Worm (Caenorhabditis elegans) whole organism, L1 larva: ENCODE measurements around the gene C55A6.7.
A peak's percentile ranks its signal among the peaks of the same experiment; 100 is the strongest.

ENCODE experiments used
- C16A3.4 ChIP-seq: fragments of 150-350 bp; optimal IDR thresholded peaks from 2 replicates; lab custom pipeline; 2014; ENCODE audit warnings: missing biosample characterization, missing genetic modification characterization
- aha-1 ChIP-seq: fragments of 150-350 bp; optimal IDR thresholded peaks from 2 replicates; lab custom pipeline; 2014; ENCODE audit warnings: missing biosample characterization, missing genetic modification characterization
- aly-2 ChIP-seq: fragments of 150-350 bp; optimal IDR thresholded peaks from 2 replicates; lab custom pipeline; 2014; ENCODE audit warnings: missing biosample characterization, missing genetic modification characterization
- blmp-1 ChIP-seq: fragments of 150-350 bp; optimal IDR thresholded peaks from 2 replicates; lab custom pipeline; 2014; ENCODE audit warnings: missing biosample characterization, missing genetic modification characterization
- ceh-63 ChIP-seq: fragments of 200-800 bp; sonication (Bioruptor generic); optimal IDR thresholded peaks from 2 replicates; lab custom pipeline; 2018; ENCODE audit warnings: mild to moderate bottlenecking, missing genetic modification characterization, missing compliant biosample characterization
- ceh-8 ChIP-seq: fragments of 200-800 bp; sonication (Bioruptor generic); optimal IDR thresholded peaks from 2 replicates; lab custom pipeline; 2018; ENCODE audit warnings: mild to moderate bottlenecking, missing genetic modification characterization, moderate library complexity, missing compliant biosample characterization
- ceh-82 ChIP-seq, 3 experiments: fragments of 150-350 bp in 1 of 3; sonication (generic microtip) in 2 of 3; optimal IDR thresholded peaks; 2 replicates each; lab custom pipeline; 2014 to 2017; ENCODE audit warnings: missing biosample characterization in 3 of 3, missing genetic modification characterization in 3 of 3
- ceh-88 ChIP-seq: fragments of 200-800 bp; sonication (Bioruptor generic); IDR thresholded peaks from 2 replicates; pipeline ENCODE4 v1.3.6; 2022; ENCODE audit warnings: missing genetic modification characterization, missing compliant biosample characterization
- ceh-90 ChIP-seq: sonication (generic microtip); optimal IDR thresholded peaks from 2 replicates; lab custom pipeline; 2016; ENCODE audit warnings: missing genetic modification characterization, missing compliant biosample characterization
- ces-1 ChIP-seq: fragments of 150-350 bp; optimal IDR thresholded peaks from 2 replicates; lab custom pipeline; 2014; ENCODE audit warnings: missing biosample characterization, missing genetic modification reagents, missing genetic modification characterization
- dpl-1 ChIP-seq, 3 experiments: fragments of 150-350 bp in 2 of 3; sonication (generic microtip) in 1 of 3; optimal IDR thresholded peaks; 2 replicates each; lab custom pipeline; 2014 to 2017; ENCODE audit warnings: missing biosample characterization in 3 of 3, missing genetic modification characterization in 3 of 3, missing genetic modification reagents in 3 of 3
- dsc-1 ChIP-seq: sonication (generic microtip); optimal IDR thresholded peaks from 2 replicates; lab custom pipeline; 2016; ENCODE audit warnings: mild to moderate bottlenecking, missing genetic modification characterization, missing compliant biosample characterization
- egl-13 ChIP-seq: sonication (generic microtip); optimal IDR thresholded peaks from 2 replicates; lab custom pipeline; 2016; ENCODE audit warnings: missing genotype, missing genetic modification reagents, missing genetic modification characterization, missing compliant biosample characterization
- elt-3 ChIP-seq, 6 experiments: fragments of 150-350 bp in 1 of 6; sonication (generic microtip); optimal IDR thresholded peaks; 2 replicates each; lab custom pipeline; 2017 to 2018; ENCODE audit warnings: missing biosample characterization in 6 of 6, missing genetic modification characterization in 6 of 6, inconsistent platforms in 1 of 6
- fkh-10 ChIP-seq: sonication (generic microtip); optimal IDR thresholded peaks from 2 replicates; lab custom pipeline; 2017; ENCODE audit warnings: missing biosample characterization, missing genetic modification reagents, missing genetic modification characterization
- fkh-8 ChIP-seq: sonication (generic microtip); optimal IDR thresholded peaks from 2 replicates; lab custom pipeline; 2016; ENCODE audit warnings: mild to moderate bottlenecking, missing genetic modification characterization, missing compliant biosample characterization
- grh-1 ChIP-seq: fragments of 200-800 bp; sonication (Bioruptor generic); IDR thresholded peaks from 2 replicates; pipeline ENCODE4 v1.3.6; 2022; ENCODE audit warnings: missing genetic modification reagents, missing genetic modification characterization, missing compliant biosample characterization
- hlh-4 ChIP-seq: sonication (generic microtip); optimal IDR thresholded peaks from 2 replicates; lab custom pipeline; 2016; ENCODE audit warnings: mild to moderate bottlenecking, missing genetic modification characterization, missing compliant biosample characterization
- irx-1 ChIP-seq: sonication (generic microtip); optimal IDR thresholded peaks from 2 replicates; lab custom pipeline; 2016; ENCODE audit warnings: missing genetic modification characterization, missing compliant biosample characterization
- isw-1 ChIP-seq: fragments of 200-800 bp; sonication (Bioruptor generic); IDR thresholded peaks from 2 replicates; pipeline ENCODE4 v1.3.6; 2022; ENCODE audit warnings: missing genetic modification characterization, missing compliant biosample characterization
- jun-1 ChIP-seq: fragments of 150-350 bp; optimal IDR thresholded peaks from 2 replicates; lab custom pipeline; 2014; ENCODE audit warnings: missing biosample characterization, missing genetic modification reagents, missing genetic modification characterization
- lin-13 ChIP-seq: fragments of 150-350 bp; optimal IDR thresholded peaks from 2 replicates; lab custom pipeline; 2014; ENCODE audit warnings: missing biosample characterization, missing genetic modification reagents, missing genetic modification characterization
- lin-35 ChIP-seq, 2 experiments: fragments of 150-350 bp; optimal IDR thresholded peaks; 2 replicates each; lab custom pipeline; 2014; ENCODE audit warnings: missing biosample characterization in 2 of 2, missing genetic modification characterization in 2 of 2, missing genetic modification reagents in 2 of 2
- mab-9 ChIP-seq: fragments of 200-800 bp; sonication (Bioruptor generic); IDR thresholded peaks from 2 replicates; pipeline ENCODE4 v1.3.6; 2022; ENCODE audit warnings: missing genetic modification reagents, missing genetic modification characterization, missing compliant biosample characterization
- mdl-1 ChIP-seq, 2 experiments: fragments of 150-350 bp; optimal IDR thresholded peaks; 2 replicates each; lab custom pipeline; 2014 to 2017; ENCODE audit warnings: missing biosample characterization in 2 of 2, missing genetic modification characterization in 2 of 2, inconsistent platforms in 1 of 2
- mef-2 ChIP-seq: fragments of 150-350 bp; optimal IDR thresholded peaks from 2 replicates; lab custom pipeline; 2014; ENCODE audit warnings: missing biosample characterization, missing genetic modification characterization
- nhr-19 ChIP-seq: fragments of 200-800 bp; sonication (Bioruptor generic); conservative IDR thresholded peaks from 2 replicates; pipeline ENCODE4 v1.3.6; 2022; ENCODE audit warnings: missing genetic modification characterization, missing compliant biosample characterization
- nhr-20 ChIP-seq: sonication (generic microtip); optimal IDR thresholded peaks from 2 replicates; lab custom pipeline; 2016; ENCODE audit warnings: mild to moderate bottlenecking, missing genetic modification characterization, missing compliant biosample characterization
- nhr-28 ChIP-seq: fragments of 150-350 bp; optimal IDR thresholded peaks from 2 replicates; lab custom pipeline; 2014; ENCODE audit warnings: missing biosample characterization, missing genetic modification characterization
- nhr-47 ChIP-seq: sonication (generic microtip); optimal IDR thresholded peaks from 2 replicates; lab custom pipeline; 2016; ENCODE audit warnings: mild to moderate bottlenecking, missing genetic modification characterization, moderate library complexity, missing compliant biosample characterization
- nhr-85 ChIP-seq: sonication (generic microtip); peaks from one replicate; lab custom pipeline; 2016; ENCODE audit warnings: missing genetic modification characterization, inconsistent platforms, missing compliant biosample characterization
- nhr-90 ChIP-seq: sonication (generic microtip); optimal IDR thresholded peaks from 2 replicates; lab custom pipeline; 2016; ENCODE audit warnings: mild to moderate bottlenecking, missing genetic modification characterization, missing compliant biosample characterization; ENCODE audit not compliant: poor library complexity
- pag-3 ChIP-seq: sonication (generic microtip); optimal IDR thresholded peaks from 2 replicates; lab custom pipeline; 2017; ENCODE audit warnings: missing genetic modification characterization, mild to moderate bottlenecking, missing compliant biosample characterization, antibody characterized with exemption, borderline replicate concordance; ENCODE audit not compliant: insufficient read depth
- pax-3 ChIP-seq: fragments of 200-800 bp; sonication (Bioruptor generic); optimal IDR thresholded peaks from 2 replicates; lab custom pipeline; 2018; ENCODE audit warnings: mild to moderate bottlenecking, missing genetic modification characterization, moderate library complexity, missing compliant biosample characterization
- pqm-1 ChIP-seq: sonication (generic microtip); optimal IDR thresholded peaks from 3 replicates; lab custom pipeline; 2017; ENCODE audit warnings: missing biosample characterization, missing genetic modification characterization
- rnt-1 ChIP-seq: sonication (generic microtip); optimal IDR thresholded peaks from 2 replicates; lab custom pipeline; 2016; ENCODE audit warnings: mild to moderate bottlenecking, missing genetic modification characterization, moderate library complexity, missing compliant biosample characterization
- snu-23 ChIP-seq: sonication (generic microtip); optimal IDR thresholded peaks from 2 replicates; lab custom pipeline; 2016; ENCODE audit warnings: missing genetic modification characterization, missing compliant biosample characterization
- sox-4 ChIP-seq: sonication (generic microtip); optimal IDR thresholded peaks from 2 replicates; lab custom pipeline; 2016; ENCODE audit warnings: missing genetic modification characterization, missing compliant biosample characterization
- swsn-7 ChIP-seq: sonication (generic microtip); optimal IDR thresholded peaks from 2 replicates; lab custom pipeline; 2016; ENCODE audit warnings: missing genetic modification characterization, missing compliant biosample characterization
- tlp-1 ChIP-seq: fragments of 150-350 bp; optimal IDR thresholded peaks from 2 replicates; lab custom pipeline; 2014; ENCODE audit warnings: missing biosample characterization, missing genetic modification characterization
- unc-130 ChIP-seq: fragments of 150-350 bp; optimal IDR thresholded peaks from 2 replicates; lab custom pipeline; 2017; ENCODE audit warnings: missing biosample characterization, missing genetic modification characterization, inconsistent platforms
- unc-30 ChIP-seq: sonication (generic microtip); optimal IDR thresholded peaks from 2 replicates; lab custom pipeline; 2017; ENCODE audit warnings: missing biosample characterization, missing genetic modification characterization
- unc-62 ChIP-seq: fragments of 150-350 bp; optimal IDR thresholded peaks from 2 replicates; lab custom pipeline; 2014; ENCODE audit warnings: missing biosample characterization, missing genetic modification reagents, missing genetic modification characterization
- unc-86 ChIP-seq: sonication (generic microtip); optimal IDR thresholded peaks from 2 replicates; lab custom pipeline; 2016; ENCODE audit warnings: missing genetic modification characterization, missing compliant biosample characterization
- unc-98 ChIP-seq: fragments of 200-800 bp; sonication (Bioruptor generic); IDR thresholded peaks from 2 replicates; pipeline ENCODE4 v1.3.6; 2022; ENCODE audit warnings: missing genetic modification characterization, missing compliant biosample characterization
- zag-1 ChIP-seq: fragments of 150-350 bp; optimal IDR thresholded peaks from 2 replicates; lab custom pipeline; 2014; ENCODE audit warnings: missing biosample characterization, missing genetic modification characterization
- ztf-11 ChIP-seq, 2 experiments: sonication (generic microtip); optimal IDR thresholded peaks; 2 replicates each; lab custom pipeline; 2016 to 2017; ENCODE audit warnings: missing genetic modification characterization in 2 of 2, missing biosample characterization in 1 of 2, missing compliant biosample characterization in 1 of 2

The C55A6.7 gene

DNA sequence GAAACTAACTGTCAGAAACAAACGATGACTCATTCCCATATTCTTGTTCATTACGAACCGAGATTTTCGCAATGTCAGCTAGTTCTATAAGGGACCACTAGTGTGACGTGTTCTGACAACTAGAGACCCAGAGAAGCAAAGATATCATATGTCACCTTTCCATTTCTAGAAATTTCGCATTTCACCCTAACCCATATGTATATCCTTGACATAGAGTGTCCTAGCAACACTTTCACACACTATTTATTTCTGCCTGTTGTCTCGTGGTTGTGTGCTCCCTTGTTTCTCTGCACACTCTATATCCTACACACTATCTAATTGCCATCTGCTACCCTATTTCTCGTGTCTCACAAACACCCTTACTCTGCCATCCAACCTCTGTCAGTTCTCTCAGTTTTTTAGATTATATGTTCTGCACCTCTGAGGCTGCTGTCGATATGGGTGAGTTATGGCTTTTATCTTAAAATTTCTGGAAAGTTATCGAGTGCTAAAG, 28.6 kb upstream of the C55A6.7 start, which contains the start of the genes F38B7.17 and F38B7.3 (continued):
- TF ChIP-seq unc-130 (tag; lab: Kevin White, UChicago) = no peak
- TF ChIP-seq aha-1 (tag; lab: Kevin White, UChicago) = no peak
- peak; percentile 66 for TF ChIP-seq blmp-1 (tag; lab: Kevin White, UChicago)
- TF ChIP-seq snu-23 (GFP tag; lab: Kevin White, UChicago) = peak; percentile 79
- TF ChIP-seq isw-1 = peak; percentile 25; the same call in 1 of the 2 replicates
- TF ChIP-seq sox-4 (tag; lab: Kevin White, UChicago) = peak; percentile 39
- peak; percentile 41 for TF ChIP-seq dsc-1
- no peak for TF ChIP-seq mef-2 (tag; lab: Kevin White, UChicago)
- TF ChIP-seq lin-35 (GFP tag; optimal IDR thresholded peaks at IDR 0.05; lab: Kevin White, UChicago) = peak; percentile 64 to 70
- TF ChIP-seq ceh-90 (tag; lab: Kevin White, UChicago) = no peak
- peak; percentile 42 for TF ChIP-seq unc-86 (tag; lab: Kevin White, UChicago)
- peak; percentile 5 to 88 for TF ChIP-seq mdl-1 (tag; optimal IDR thresholded peaks at IDR 0.05; lab: Kevin White, UChicago)
- peak; percentile 79 for TF ChIP-seq nhr-47 (tag; lab: Kevin White, UChicago)
- TF ChIP-seq nhr-19 = peak; percentile 19; the same call in 1 of the 2 replicates
- TF ChIP-seq unc-30 (tag; lab: Kevin White, UChicago) = no peak
- no peak for TF ChIP-seq irx-1 (tag; lab: Kevin White, UChicago)
- TF ChIP-seq swsn-7 (tag; lab: Kevin White, UChicago) = peak; percentile 77
- TF ChIP-seq rnt-1 = peak; percentile 47
- peak; percentile 56 for TF ChIP-seq ceh-8 (GFP tag; lab: Kevin White, UChicago)
- peak; percentile 54 for TF ChIP-seq pax-3
- no peak for TF ChIP-seq hlh-4 (tag; lab: Kevin White, UChicago)
- no peak for TF ChIP-seq C16A3.4 (tag; lab: Kevin White, UChicago)
- peak; percentile 73 for TF ChIP-seq nhr-85 (tag; lab: Kevin White, UChicago)
- no peak for TF ChIP-seq zag-1 (tag; lab: Kevin White, UChicago)
- TF ChIP-seq ces-1 = no peak
- TF ChIP-seq egl-13 = no peak
- TF ChIP-seq ceh-63 (GFP tag; lab: Kevin White, UChicago) = no peak
- no peak for TF ChIP-seq grh-1 (GFP tag; lab: Robert Waterston, UW)
- peak; percentile 8 for TF ChIP-seq lin-13
- no peak for TF ChIP-seq tlp-1
- TF ChIP-seq ceh-88 = no peak
- no peak for TF ChIP-seq pqm-1 (tag; lab: Kevin White, UChicago)

- TF ChIP-seq fkh-8 (tag; lab: Kevin White, UChicago) (peak; percentile 30), unc-62 (GFP tag; lab: Kevin White, UChicago) (no peak)
These were observed 26.5 kb upstream of the C55A6.7 start, which contains the start of gene F38B7.11 for ce11 chrV:11546795-11547194. Gene F38B7.11 (plus strand): TSS chrV:11547095.

ce11 chrV:11545227-11545626, 24.9 kb upstream of the C55A6.7 start, which contains the start of gene F38B7.10:
Gene F38B7.10 (plus strand): TSS chrV:11545527.
- TF ChIP-seq nhr-85 (tag; lab: Kevin White, UChicago) (peak; percentile 48), mab-9 (GFP tag; lab: Robert Waterston, UW) (no peak), nhr-28 (no peak), unc-98 (GFP tag; lab: Robert Waterston, UW) (no peak), fkh-8 (tag; lab: Kevin White, UChicago) (peak; percentile 24), nhr-47 (tag; lab: Kevin White, UChicago) (no peak)

DNA sequence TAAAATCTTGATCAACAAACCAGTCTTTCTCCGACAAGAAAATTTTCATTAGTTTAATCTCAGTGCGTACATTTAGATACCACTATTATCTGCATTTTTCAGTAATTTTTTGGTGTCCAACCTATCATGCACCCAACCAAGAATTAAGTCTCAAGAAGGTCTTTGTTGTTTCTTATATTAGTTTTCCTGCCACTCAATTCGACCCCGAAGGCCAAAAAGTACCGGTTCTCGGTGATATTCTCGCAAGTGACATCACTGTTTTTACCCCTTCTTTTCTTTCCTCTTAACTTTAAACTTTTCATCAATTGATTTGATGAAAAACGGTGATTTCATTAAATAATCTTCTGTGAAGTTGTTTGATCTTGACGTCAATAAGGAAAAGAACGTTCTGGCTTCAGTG, 23.2 kb upstream of the C55A6.7 start, which contains the start of gene F38B7.2:
Gene F38B7.2 (plus strand): TSS at position 400 of the 400 bp plus-strand sequence.
- TF ChIP-seq aly-2 (tag; lab: Kevin White, UChicago) (no peak), nhr-90 (tag; lab: Kevin White, UChicago) (peak; percentile 2), unc-86 (tag; lab: Kevin White, UChicago) (no peak), pag-3 (tag; lab: Kevin White, UChicago) (no peak), irx-1 (tag; lab: Kevin White, UChicago) (no peak), nhr-20 (tag; lab: Kevin White, UChicago) (peak; percentile 11), jun-1 (tag; lab: Kevin White, UChicago) (no peak), fkh-10 (GFP tag; lab: Kevin White, UChicago) (no peak), nhr-19 (no peak), dpl-1 (GFP tag; optimal IDR thresholded peaks at IDR 0.05; lab: Kevin White, UChicago) (no peak), ceh-82 (tag; optimal IDR thresholded peaks at IDR 0.05; lab: Kevin White, UChicago) (no peak), tlp-1 (no peak), ceh-90 (tag; lab: Kevin White, UChicago) (no peak), ztf-11 (tag; optimal IDR thresholded peaks at IDR 0.05; lab: Kevin White, UChicago) (no peak), lin-35 (GFP tag; optimal IDR thresholded peaks at IDR 0.05; lab: Kevin White, UChicago) (no peak), elt-3 (tag; optimal IDR thresholded peaks at IDR 0.05; lab: Kevin White, UChicago) (peak in 4 of 6 experiments; percentile 25 to 48 (median 42))
